Fruit fly (Drosophila melanogaster): ENCODE data around the gene Jhbp1.
A peak's percentile ranks its signal among the peaks of the same experiment; 100 is the strongest.

DNA sequence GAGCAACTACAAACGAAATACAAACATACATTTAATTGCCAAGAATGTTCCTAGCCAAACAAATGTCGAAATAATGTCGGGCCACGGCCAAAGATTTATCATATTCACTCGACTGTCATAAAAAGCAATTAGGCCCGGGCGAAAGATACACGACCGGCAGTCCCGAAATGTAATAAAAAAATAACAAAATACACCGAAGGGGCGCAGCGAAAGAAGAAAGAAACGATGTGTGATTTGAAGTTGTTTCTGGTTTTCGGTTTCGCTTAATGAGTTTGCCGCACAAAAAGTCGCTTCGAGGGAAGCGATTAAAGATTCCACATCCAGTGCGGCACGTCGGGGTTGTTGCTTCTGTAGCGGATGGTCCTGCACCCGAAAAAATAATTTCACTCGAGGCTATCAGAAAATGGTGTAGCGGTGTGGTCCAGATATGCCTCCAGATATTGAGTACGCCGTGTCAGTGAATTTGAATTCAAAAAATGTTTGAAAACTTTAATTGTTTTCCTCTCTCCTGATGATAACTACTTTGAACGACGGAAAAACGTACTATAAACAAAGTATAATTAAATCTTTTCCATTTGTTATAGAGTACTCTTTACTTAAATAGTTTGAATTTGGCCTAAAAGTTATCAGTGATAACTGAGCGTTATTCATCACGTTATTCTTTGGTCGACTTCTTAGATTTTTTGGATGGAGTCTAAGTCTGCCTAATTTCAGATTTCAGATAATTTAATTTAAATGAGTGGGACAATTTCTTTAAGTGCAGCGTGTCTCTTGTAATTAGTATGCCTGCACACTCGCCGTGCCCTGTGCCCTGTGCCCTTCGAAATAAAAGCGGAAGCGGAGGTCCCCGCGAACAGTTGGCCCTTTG is 24.1 kb downstream of the Jhbp1 start:
- TF ChIP-seq rn (GFP tag; IDR thresholded peaks at IDR 0.05) (no peak), fd96Ca (GFP tag; IDR thresholded peaks at IDR 0.05) (no peak), CG14655 (GFP tag; optimal IDR thresholded peaks at IDR 0.05) (peak; percentile 18), CG9948 (tag; optimal IDR thresholded peaks at IDR 0.05) (no peak), Pif1B (GFP tag; optimal IDR thresholded peaks at IDR 0.05) (no peak), CG15710 (tag; optimal IDR thresholded peaks at IDR 0.05) (peak; percentile 18)
